Worm (Caenorhabditis elegans): ENCODE results near the gene grl-23.

The grl-23 gene

ce11 chrV:12556904-12557303 lies 19.8 kb downstream of the grl-23 start (continued):
- TF ChIP-seq gei-8 (GFP tag; optimal IDR thresholded peaks at IDR 0.05) (no peak), set-16 (GFP tag; IDR thresholded peaks at IDR 0.05) (no peak), snpc-1.2 (GFP tag; IDR thresholded peaks at IDR 0.05) (no peak), pha-4 (GFP tag; IDR thresholded peaks at IDR 0.05) (no peak), pha-4 (tag; optimal IDR thresholded peaks at IDR 0.05) (no peak), lsy-2 (tag; optimal IDR thresholded peaks at IDR 0.05) (no peak), madf-5 (GFP tag; IDR thresholded peaks at IDR 0.05) (no peak), daf-12 (tag; optimal IDR thresholded peaks at IDR 0.05) (no peak), R02D3.7 (tag; optimal IDR thresholded peaks at IDR 0.05) (no peak), F44E2.7 (GFP tag; IDR thresholded peaks at IDR 0.05) (no peak), nhr-42 (GFP tag; IDR thresholded peaks at IDR 0.05) (no peak), ZK546.5 (tag; optimal IDR thresholded peaks at IDR 0.05) (no peak), zfp-3 (GFP tag; conservative IDR thresholded peaks at IDR 0.05) (no peak), ceh-32 (tag; optimal IDR thresholded peaks at IDR 0.05; ENCODE audit: poor library complexity) (no peak), mxl-3 (GFP tag; optimal IDR thresholded peaks at IDR 0.05) (peak; percentile 56), tag-97 (GFP tag; IDR thresholded peaks at IDR 0.05) (no peak), nhr-41 (GFP tag; IDR thresholded peaks at IDR 0.05) (no peak), nhr-28 (tag; optimal IDR thresholded peaks at IDR 0.05) (peak; percentile 30), ztf-7 (tag; optimal IDR thresholded peaks at IDR 0.05) (no peak), egl-43 (GFP tag; IDR thresholded peaks at IDR 0.05) (no peak), mxl-2 (GFP tag; conservative IDR thresholded peaks at IDR 0.05) (no peak), daf-8 (GFP tag; IDR thresholded peaks at IDR 0.05) (no peak), nhr-25 (tag; optimal IDR thresholded peaks at IDR 0.05; ENCODE audit: borderline replicate concordance, insufficient read depth) (no peak), mdl-1 (tag; optimal IDR thresholded peaks at IDR 0.05) (peak in 1 of 2 experiments; percentile 52), zag-1 (tag; optimal IDR thresholded peaks at IDR 0.05) (no peak), jun-1 (tag; optimal IDR thresholded peaks at IDR 0.05) (no peak), cey-2 (tag; optimal IDR thresholded peaks at IDR 0.05; ENCODE audit: borderline replicate concordance, insufficient read depth) (no peak), F26F4.8 (GFP tag; conservative IDR thresholded peaks at IDR 0.05) (no peak), madf-9 (GFP tag; conservative IDR thresholded peaks at IDR 0.05) (no peak), spr-3 (GFP tag; optimal IDR thresholded peaks at IDR 0.05) (no peak), ztf-11 (tag; optimal IDR thresholded peaks at IDR 0.05) (no peak), dmd-8 (GFP tag; IDR thresholded peaks at IDR 0.05) (no peak), ctbp-1 (GFP tag; IDR thresholded peaks at IDR 0.05) (no peak), F49E8.2 (tag; optimal IDR thresholded peaks at IDR 0.05; ENCODE audit: borderline replicate concordance) (no peak), Y75B8A.6 (GFP tag; IDR thresholded peaks at IDR 0.05) (no peak), tra-1 (GFP tag; IDR thresholded peaks at IDR 0.05) (no peak), hmg-1.1 (GFP tag; IDR thresholded peaks at IDR 0.05) (no peak)

DNA sequence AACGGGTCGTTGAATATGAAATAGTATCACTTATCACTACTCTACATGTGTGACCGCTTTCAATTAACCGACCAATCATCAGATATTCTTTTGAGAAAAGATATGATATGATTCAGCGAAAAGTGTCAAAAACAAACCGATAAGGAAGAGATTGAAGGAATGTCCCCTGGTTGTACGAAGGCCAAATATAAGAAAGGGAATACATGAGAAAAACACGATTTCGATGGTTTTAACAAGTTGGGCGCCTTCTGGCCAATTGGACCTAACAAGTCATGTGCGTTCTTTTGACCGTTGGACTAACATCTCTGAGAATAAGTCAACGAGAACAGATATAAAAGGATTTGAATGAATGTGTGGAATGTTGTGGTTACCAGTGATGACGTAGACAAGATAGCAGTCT lies 20.8 kb downstream of the grl-23 start:
- TF ChIP-seq ama-1 (optimal IDR thresholded peaks at IDR 0.05) (peak; percentile 50), nhr-25 (tag; optimal IDR thresholded peaks at IDR 0.05; ENCODE audit: borderline replicate concordance, insufficient read depth) (peak; percentile 26), nhr-28 (tag; optimal IDR thresholded peaks at IDR 0.05) (peak; percentile 10), ceh-82 (tag; optimal IDR thresholded peaks at IDR 0.05) (no peak), nhr-11 (tag; optimal IDR thresholded peaks at IDR 0.05) (no peak), daf-19 (GFP tag; conservative IDR thresholded peaks at IDR 0.05) (no peak), hlh-30 (tag; optimal IDR thresholded peaks at IDR 0.05; ENCODE audit: insufficient read depth) (peak; percentile 42)
